Fruit fly (Drosophila melanogaster) whole organism: ENCODE data around the gene pck.

ENCODE experiments used
- CG8478 ChIP-seq: fragments of >200 bp; optimal IDR thresholded peaks from 2 replicates; lab custom pipeline; 2018; ENCODE audit warnings: inconsistent platforms
- Dll ChIP-seq: fragments of >200 bp; optimal IDR thresholded peaks from 2 replicates; lab custom pipeline; 2017
- EcR ChIP-seq, 2 experiments: fragments of >200 bp; optimal IDR thresholded peaks; 2 replicates each; lab custom pipeline; 2017; ENCODE audit warnings: missing biosample characterization in 2 of 2, missing genetic modification characterization in 2 of 2, missing genetic modification reagents in 2 of 2
- pan ChIP-seq: fragments of >200 bp; optimal IDR thresholded peaks from 2 replicates; lab custom pipeline; 2017
- psq ChIP-seq: fragments of >200 bp; optimal IDR thresholded peaks from 2 replicates; lab custom pipeline; 2017
- usp ChIP-seq: fragments of >200 bp; optimal IDR thresholded peaks from 2 replicates; lab custom pipeline; 2017; ENCODE audit warnings: missing biosample characterization, missing genetic modification characterization, mixed read lengths

pck gene

dm6 chrX:1472222-1472621 is 1.8 kb downstream of the pck start, which contains the start of gene CG14780:
CG14780 (plus strand) TSS chrX:1472522.
- no peak for TF ChIP-seq CG8478 (lab: Kevin White, UChicago)
- no peak for TF ChIP-seq Dll (lab: Kevin White, UChicago)
- TF ChIP-seq psq (lab: Kevin White, UChicago): no peak
- no peak for TF ChIP-seq usp (GFP tag; lab: Kevin White, UChicago)
- no peak for TF ChIP-seq pan (lab: Kevin White, UChicago)
- no peak for TF ChIP-seq EcR (GFP tag; optimal IDR thresholded peaks at IDR 0.05; lab: Kevin White, UChicago)

DNA sequence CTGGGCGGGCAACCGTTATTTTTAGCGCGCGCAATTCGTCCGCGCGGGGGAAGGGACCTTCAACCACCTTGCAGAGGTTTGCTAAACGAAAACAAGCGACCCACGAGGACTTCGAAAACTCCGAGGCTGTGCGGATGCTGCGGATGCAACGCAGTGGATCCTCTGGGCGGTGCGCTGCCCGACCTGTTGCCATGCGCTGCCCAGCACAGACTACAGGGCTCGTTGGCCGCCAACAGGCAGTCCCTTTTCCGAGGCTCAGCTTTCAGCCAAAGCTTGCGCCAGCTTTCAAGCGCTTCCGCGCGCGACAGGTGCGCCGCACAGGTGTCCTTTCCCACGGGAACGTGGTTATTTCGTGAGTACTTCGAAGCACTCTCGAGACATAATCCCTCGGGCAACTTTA is 6.0 kb downstream of the pck start:
- TF ChIP-seq psq (lab: Kevin White, UChicago) (no peak), usp (GFP tag; lab: Kevin White, UChicago) (no peak), EcR (GFP tag; optimal IDR thresholded peaks at IDR 0.05; lab: Kevin White, UChicago) (no peak), pan (lab: Kevin White, UChicago) (no peak), Dll (lab: Kevin White, UChicago) (no peak), CG8478 (lab: Kevin White, UChicago) (no peak)

DNA sequence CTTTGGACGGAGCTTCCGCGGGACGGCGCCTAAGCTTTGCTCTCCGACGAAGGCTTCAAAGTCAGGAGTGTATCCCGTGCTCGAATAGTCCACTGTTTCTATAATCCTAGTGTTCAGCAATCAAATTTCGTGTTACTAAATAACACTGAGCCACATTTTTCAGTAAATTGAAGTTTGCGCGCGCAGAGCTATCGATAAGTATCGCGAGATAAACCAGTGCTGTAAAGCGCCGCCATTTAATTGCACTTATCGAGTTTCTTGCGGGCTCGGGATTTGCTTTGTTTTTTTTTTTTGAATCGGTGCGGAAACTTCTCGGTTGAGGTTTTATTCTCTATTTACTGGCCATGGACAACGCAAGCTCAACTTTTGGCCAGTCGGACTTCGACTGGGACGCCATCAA is 6.4 kb downstream of the pck start, which contains the start of the genes Rab27 and mei-38:
Gene Rab27 (minus strand): TSS at position 127 of the 400 bp plus-strand sequence.
Gene mei-38 (plus strand): TSS at position 216 of the 400 bp plus-strand sequence.
- no peak for TF ChIP-seq EcR (GFP tag; optimal IDR thresholded peaks at IDR 0.05; lab: Kevin White, UChicago)
- no peak for TF ChIP-seq CG8478 (lab: Kevin White, UChicago)
- TF ChIP-seq usp (GFP tag; lab: Kevin White, UChicago): no peak
- no peak for TF ChIP-seq psq (lab: Kevin White, UChicago)
- TF ChIP-seq Dll (lab: Kevin White, UChicago): no peak
- no peak for TF ChIP-seq pan (lab: Kevin White, UChicago)

- TF ChIP-seq CG8478 (lab: Kevin White, UChicago) (no peak), Dll (lab: Kevin White, UChicago) (no peak), usp (GFP tag; lab: Kevin White, UChicago) (no peak), psq (lab: Kevin White, UChicago) (no peak), pan (lab: Kevin White, UChicago) (no peak), EcR (GFP tag; optimal IDR thresholded peaks at IDR 0.05; lab: Kevin White, UChicago) (no peak)
These were observed 8.0 kb downstream of the pck start, which contains the start of gene rush for dm6 chrX:1478276-1479122. rush (plus strand) TSS chrX:1478552.

- TF ChIP-seq pan (lab: Kevin White, UChicago) (no peak), psq (lab: Kevin White, UChicago) (no peak), CG8478 (lab: Kevin White, UChicago) (no peak), EcR (GFP tag; optimal IDR thresholded peaks at IDR 0.05; lab: Kevin White, UChicago) (no peak), usp (GFP tag; lab: Kevin White, UChicago) (no peak), Dll (lab: Kevin White, UChicago) (no peak)
These were observed 10.0 kb downstream of the pck start for dm6 chrX:1480426-1480825.

dm6 chrX:1482840-1483518 is 12.5 kb downstream of the pck start, which contains the start of the genes sta and inc:
sta (minus strand) TSS chrX:1483413.
inc (plus strand) TSS chrX:1483479.
- TF ChIP-seq pan (lab: Kevin White, UChicago) (no peak), psq (lab: Kevin White, UChicago) (no peak), CG8478 (lab: Kevin White, UChicago) (no peak), usp (GFP tag; lab: Kevin White, UChicago) (no peak), EcR (GFP tag; optimal IDR thresholded peaks at IDR 0.05; lab: Kevin White, UChicago) (no peak), Dll (lab: Kevin White, UChicago) (no peak)

- no peak for TF ChIP-seq psq (lab: Kevin White, UChicago)
- no peak for TF ChIP-seq CG8478 (lab: Kevin White, UChicago)
- no peak for TF ChIP-seq usp (GFP tag; lab: Kevin White, UChicago)
- TF ChIP-seq pan (lab: Kevin White, UChicago): no peak
- TF ChIP-seq EcR (GFP tag; optimal IDR thresholded peaks at IDR 0.05; lab: Kevin White, UChicago): no peak
- TF ChIP-seq Dll (lab: Kevin White, UChicago): no peak
These were observed 37.3 kb downstream of the pck start, which contains the start of gene Nmdar2 for dm6 chrX:1507751-1508150. Nmdar2 (minus strand) TSS chrX:1507809.

dm6 chrX:1508241-1508823 is 37.9 kb downstream of the pck start:
- TF ChIP-seq psq (lab: Kevin White, UChicago) (no peak), Dll (lab: Kevin White, UChicago) (no peak), usp (GFP tag; lab: Kevin White, UChicago) (no peak), CG8478 (lab: Kevin White, UChicago) (no peak), EcR (GFP tag; optimal IDR thresholded peaks at IDR 0.05; lab: Kevin White, UChicago) (no peak), pan (lab: Kevin White, UChicago) (no peak)

dm6 chrX:1512753-1513226 is 42.3 kb downstream of the pck start, which contains the start of gene CG14795:
CG14795 (minus strand) TSS chrX:1512803.
- TF ChIP-seq pan (lab: Kevin White, UChicago): no peak
- no peak for TF ChIP-seq usp (GFP tag; lab: Kevin White, UChicago)
- no peak for TF ChIP-seq Dll (lab: Kevin White, UChicago)
- no peak for TF ChIP-seq EcR (GFP tag; optimal IDR thresholded peaks at IDR 0.05; lab: Kevin White, UChicago)
- no peak for TF ChIP-seq CG8478 (lab: Kevin White, UChicago)
- TF ChIP-seq psq (lab: Kevin White, UChicago): no peak

DNA sequence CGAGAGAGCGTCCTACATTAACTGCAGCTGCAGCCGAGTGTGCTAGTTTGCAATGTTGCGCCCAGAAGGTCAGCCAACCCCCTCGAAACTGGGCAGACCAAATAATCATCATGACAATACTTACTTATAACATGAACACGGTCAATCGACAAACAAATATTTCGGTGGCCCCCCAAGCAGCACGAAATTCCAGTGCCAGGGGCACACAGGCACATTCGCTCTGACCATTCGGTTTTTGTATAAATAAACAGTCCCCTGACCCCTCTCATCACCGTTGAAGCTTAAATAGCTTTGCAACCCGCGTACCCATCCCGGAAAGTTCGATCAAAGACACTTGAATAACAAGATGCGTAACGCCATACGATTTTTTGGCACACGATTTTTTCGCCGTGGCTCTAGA is 43.4 kb downstream of the pck start:
- TF ChIP-seq psq (lab: Kevin White, UChicago): no peak
- no peak for TF ChIP-seq usp (GFP tag; lab: Kevin White, UChicago)
- no peak for TF ChIP-seq EcR (GFP tag; optimal IDR thresholded peaks at IDR 0.05; lab: Kevin White, UChicago)
- TF ChIP-seq Dll (lab: Kevin White, UChicago): no peak
- TF ChIP-seq pan (lab: Kevin White, UChicago): no peak
- TF ChIP-seq CG8478 (lab: Kevin White, UChicago): no peak
